Fruit fly (Drosophila melanogaster): ENCODE measurements around the gene CG33271.
A peak's percentile ranks its signal among the peaks of the same experiment; 100 is the strongest.

Gene CG33271

dm6 chr3L:11550359-11551056 is 26.8 kb downstream of the CG33271 start (continued):
- TF ChIP-seq sens (GFP tag), result peak; percentile 39
- peak; percentile 7; the same call in 1 of the 2 replicates for TF ChIP-seq E2f1 (GFP tag; IDR thresholded peaks at IDR 0.05)

- no peak for TF ChIP-seq CG17328 (GFP tag; IDR thresholded peaks at IDR 0.05)
- TF ChIP-seq Nf-YA (GFP tag; IDR thresholded peaks at IDR 0.05), result no peak
- 0 out of 3 replicates have a peak, but pooled peaks have one; percentile 24 for TF ChIP-seq ci (GFP tag; IDR thresholded peaks at IDR 0.05)
- no peak for TF ChIP-seq CG30020 (tag; optimal IDR thresholded peaks at IDR 0.05)
- TF ChIP-seq psq (GFP tag; optimal IDR thresholded peaks at IDR 0.05), result no peak
- no peak for TF ChIP-seq z (GFP tag; IDR thresholded peaks at IDR 0.05)
- TF ChIP-seq Camta (GFP tag; optimal IDR thresholded peaks at IDR 0.05), result no peak
- TF ChIP-seq lov (optimal IDR thresholded peaks at IDR 0.05), result no peak
- no peak for TF ChIP-seq lov (GFP tag; IDR thresholded peaks at IDR 0.05)
- peak; percentile 74 for TF ChIP-seq Hr39 (optimal IDR thresholded peaks at IDR 0.05)
- no peak for TF ChIP-seq exex (tag; optimal IDR thresholded peaks at IDR 0.05)
- no peak for TF ChIP-seq Jarid2 (GFP tag; optimal IDR thresholded peaks at IDR 0.05)
- TF ChIP-seq Hr3 (GFP tag; optimal IDR thresholded peaks at IDR 0.05), result no peak
- TF ChIP-seq CG8359 (GFP tag; optimal IDR thresholded peaks at IDR 0.05; ENCODE audit: borderline replicate concordance), result no peak
- TF ChIP-seq luna (GFP tag; optimal IDR thresholded peaks at IDR 0.05), result no peak
- no peak for TF ChIP-seq Gug (GFP tag; IDR thresholded peaks at IDR 0.05)
- TF ChIP-seq NC2β (GFP tag; optimal IDR thresholded peaks at IDR 0.05), result no peak
- TF ChIP-seq Hr51 (GFP tag; optimal IDR thresholded peaks at IDR 0.05), result no peak
- no peak for TF ChIP-seq CG13894 (tag; optimal IDR thresholded peaks at IDR 0.05)
- no peak for TF ChIP-seq dpn (GFP tag; optimal IDR thresholded peaks at IDR 0.05)
- 0 out of 2 replicates have a peak, but pooled peaks have one; percentile 28 for TF ChIP-seq Drgx (GFP tag; IDR thresholded peaks at IDR 0.05)
Observed at dm6 chr3L:11549432-11549831, 27.9 kb downstream of the CG33271 start.

- no peak for TF ChIP-seq CG14667 (GFP tag; IDR thresholded peaks at IDR 0.05)
- 0 out of 3 replicates have a peak, but pooled peaks have one; percentile 60 for TF ChIP-seq so (GFP tag; IDR thresholded peaks at IDR 0.05)
- no peak for TF ChIP-seq chm (GFP tag; IDR thresholded peaks at IDR 0.05)
- TF ChIP-seq org-1 (GFP tag; optimal IDR thresholded peaks at IDR 0.05), result no peak
- TF ChIP-seq ERR (GFP tag; optimal IDR thresholded peaks at IDR 0.05), result no peak
- TF ChIP-seq CG16779 (GFP tag; IDR thresholded peaks at IDR 0.05), result no peak
- peak; percentile 25; the same call in 1 of the 2 replicates for TF ChIP-seq ara (GFP tag; IDR thresholded peaks at IDR 0.05)
- TF ChIP-seq CG10654 (GFP tag; optimal IDR thresholded peaks at IDR 0.05), result no peak
- TF ChIP-seq CG13624 (GFP tag; optimal IDR thresholded peaks at IDR 0.05), result no peak
- no peak for TF ChIP-seq fru (optimal IDR thresholded peaks at IDR 0.05)
- no peak for TF ChIP-seq CG10431 (GFP tag; optimal IDR thresholded peaks at IDR 0.05)
- no peak for TF ChIP-seq BtbVII (GFP tag; optimal IDR thresholded peaks at IDR 0.05)
- TF ChIP-seq cad (GFP tag; optimal IDR thresholded peaks at IDR 0.05), result no peak
- TF ChIP-seq CG13775 (GFP tag; optimal IDR thresholded peaks at IDR 0.05), result no peak
- no peak for TF ChIP-seq pho (GFP tag; optimal IDR thresholded peaks at IDR 0.05)
- TF ChIP-seq ind (GFP tag; optimal IDR thresholded peaks at IDR 0.05), result no peak
- no peak for TF ChIP-seq mld (GFP tag; IDR thresholded peaks at IDR 0.05; ENCODE audit: partially characterized antibody)
- no peak for TF ChIP-seq CG30431 (GFP tag; optimal IDR thresholded peaks at IDR 0.05)
- TF ChIP-seq CG12744 (GFP tag; optimal IDR thresholded peaks at IDR 0.05), result no peak
- no peak for TF ChIP-seq her (GFP tag; optimal IDR thresholded peaks at IDR 0.05)
- TF ChIP-seq CG5180 (GFP tag; optimal IDR thresholded peaks at IDR 0.05), result no peak
- no peak for TF ChIP-seq CG10543 (GFP tag; optimal IDR thresholded peaks at IDR 0.05)
- no peak for TF ChIP-seq MESR4 (GFP tag; optimal IDR thresholded peaks at IDR 0.05)
- TF ChIP-seq z (GFP tag; IDR thresholded peaks at IDR 0.05), result no peak
- TF ChIP-seq rib (GFP tag; IDR thresholded peaks at IDR 0.05), result no peak
- no peak for TF ChIP-seq CG9215 (GFP tag; IDR thresholded peaks at IDR 0.05)
- TF ChIP-seq CG7928 (GFP tag; optimal IDR thresholded peaks at IDR 0.05), result no peak
- no peak for TF ChIP-seq CG14014 (GFP tag; IDR thresholded peaks at IDR 0.05)
- TF ChIP-seq Ets65A (GFP tag), result peak; percentile 52
Observed at dm6 chr3L:11548009-11548408, 29.3 kb downstream of the CG33271 start.

Data from whole organism, embryonic.